Fruit fly (Drosophila melanogaster): ENCODE measurements around the gene Ald1.

Ald1 gene

dm6 chr3R:26247801-26248525 lies 13.4 kb downstream of the Ald1 start (continued):
- TF ChIP-seq CG10462 (GFP tag; optimal IDR thresholded peaks at IDR 0.05) (no peak), pzg (GFP tag; optimal IDR thresholded peaks at IDR 0.05) (no peak), nau (GFP tag; optimal IDR thresholded peaks at IDR 0.05) (no peak), Max (GFP tag; optimal IDR thresholded peaks at IDR 0.05) (no peak), Fer3 (tag; optimal IDR thresholded peaks at IDR 0.05) (peak; percentile 29), HLH54F (GFP tag; optimal IDR thresholded peaks at IDR 0.05) (no peak), CG2875 (GFP tag; optimal IDR thresholded peaks at IDR 0.05) (no peak), CG17568 (GFP tag; optimal IDR thresholded peaks at IDR 0.05) (no peak), nmo (GFP tag; optimal IDR thresholded peaks at IDR 0.05) (no peak), CG32767 (GFP tag; IDR thresholded peaks at IDR 0.05) (no peak), CG4404 (GFP tag; IDR thresholded peaks at IDR 0.05) (no peak), HmgD (GFP tag; optimal IDR thresholded peaks at IDR 0.05) (no peak), dati (GFP tag; IDR thresholded peaks at IDR 0.05) (no peak), CG17361 (GFP tag; IDR thresholded peaks at IDR 0.05) (peak; percentile 67; the same call in 2 of the 3 replicates), Dfd (GFP tag; optimal IDR thresholded peaks at IDR 0.05) (no peak)

dm6 chr3R:26242454-26243082 lies 18.8 kb downstream of the Ald1 start:
- no peak for TF ChIP-seq Side (GFP tag; optimal IDR thresholded peaks at IDR 0.05)
- TF ChIP-seq CG9727 (GFP tag; optimal IDR thresholded peaks at IDR 0.05): no peak
- TF ChIP-seq sd (tag; optimal IDR thresholded peaks at IDR 0.05): peak; percentile 65
- no peak for TF ChIP-seq Dfd (GFP tag; optimal IDR thresholded peaks at IDR 0.05)
- no peak for TF ChIP-seq CG8281 (tag; optimal IDR thresholded peaks at IDR 0.05)
- peak in 1 of 2 experiments; percentile 4 for TF ChIP-seq dpn (GFP tag; optimal IDR thresholded peaks at IDR 0.05)
- TF ChIP-seq CG15011 (GFP tag; optimal IDR thresholded peaks at IDR 0.05): peak; percentile 29
- no peak for TF ChIP-seq zen (tag; optimal IDR thresholded peaks at IDR 0.05)
- no peak for TF ChIP-seq nerfin-2 (GFP tag; IDR thresholded peaks at IDR 0.05; ENCODE audit: partially characterized antibody)
- peak; percentile 4 for TF ChIP-seq CG5245 (GFP tag; optimal IDR thresholded peaks at IDR 0.05)
- TF ChIP-seq dmrt11E (tag; optimal IDR thresholded peaks at IDR 0.05): no peak
- TF ChIP-seq az2 (GFP tag; optimal IDR thresholded peaks at IDR 0.05): peak; percentile 12
- no peak for TF ChIP-seq CG9932 (GFP tag; IDR thresholded peaks at IDR 0.05)
- TF ChIP-seq CG14050 (GFP tag; IDR thresholded peaks at IDR 0.05): peak; percentile 43; the same call in 1 of the 3 replicates
- no peak for TF ChIP-seq twi (tag; optimal IDR thresholded peaks at IDR 0.05)
- no peak for TF ChIP-seq CrebB (tag; optimal IDR thresholded peaks at IDR 0.05)
- no peak for TF ChIP-seq pita (GFP tag; optimal IDR thresholded peaks at IDR 0.05)
- peak; percentile 19 for TF ChIP-seq Hsf (GFP tag; optimal IDR thresholded peaks at IDR 0.05)
- peak; percentile 69 for TF ChIP-seq Fer3 (tag; optimal IDR thresholded peaks at IDR 0.05)
- no peak for TF ChIP-seq Rx (GFP tag; IDR thresholded peaks at IDR 0.05)
- no peak for TF ChIP-seq CG9609 (GFP tag; optimal IDR thresholded peaks at IDR 0.05)
- peak; percentile 56 for TF ChIP-seq CG17359 (tag; optimal IDR thresholded peaks at IDR 0.05)
- TF ChIP-seq Sry-β (GFP tag; optimal IDR thresholded peaks at IDR 0.05): no peak
- peak; percentile 11 for TF ChIP-seq lilli (GFP tag; optimal IDR thresholded peaks at IDR 0.05)
- no peak for TF ChIP-seq trem (tag; optimal IDR thresholded peaks at IDR 0.05)
- peak; percentile 25 for TF ChIP-seq HHEX (GFP tag; optimal IDR thresholded peaks at IDR 0.05)
- TF ChIP-seq CG16815 (GFP tag; optimal IDR thresholded peaks at IDR 0.05): no peak
- no peak for TF ChIP-seq Deaf1 (tag; optimal IDR thresholded peaks at IDR 0.05)
- peak; percentile 43; the same call in 1 of the 2 replicates for TF ChIP-seq CG10366 (GFP tag; IDR thresholded peaks at IDR 0.05)
- TF ChIP-seq Vsx1 (GFP tag; optimal IDR thresholded peaks at IDR 0.05): no peak
- no peak for TF ChIP-seq CG11093 (GFP tag; IDR thresholded peaks at IDR 0.05)
- TF ChIP-seq Camta (GFP tag; optimal IDR thresholded peaks at IDR 0.05): no peak
- TF ChIP-seq CG8359 (GFP tag; optimal IDR thresholded peaks at IDR 0.05; ENCODE audit: borderline replicate concordance): no peak
- peak; percentile 42 for TF ChIP-seq CG30403 (GFP tag; optimal IDR thresholded peaks at IDR 0.05)
- TF ChIP-seq Dip3 (GFP tag; optimal IDR thresholded peaks at IDR 0.05): no peak
